Worm (Caenorhabditis elegans) whole organism, young adult: ENCODE results near the gene atat-2.

Experiments used
- F37B4.10 ChIP-seq: fragments of 200-800 bp; sonication (Bioruptor generic); IDR thresholded peaks from 2 replicates; pipeline ENCODE4 v1.3.6; 2022; ENCODE audit warnings: missing genetic modification characterization, missing compliant biosample characterization
- F57C9.4 ChIP-seq: sonication (generic microtip); optimal IDR thresholded peaks from 2 replicates; lab custom pipeline; 2017; ENCODE audit warnings: mild to moderate bottlenecking, missing genetic modification characterization, missing compliant biosample characterization
- K11D2.4 ChIP-seq: fragments of 200-800 bp; sonication (Bioruptor generic); IDR thresholded peaks from 2 replicates; pipeline ENCODE4 v1.3.6; 2022; ENCODE audit warnings: missing genetic modification reagents, missing genetic modification characterization, missing compliant biosample characterization
- K12H6.12 ChIP-seq: fragments of 200-800 bp; sonication (Bioruptor generic); optimal IDR thresholded peaks from 2 replicates; lab custom pipeline; 2018; ENCODE audit warnings: mild to moderate bottlenecking, missing genetic modification characterization, missing compliant biosample characterization
- Y56A3A.18 ChIP-seq: fragments of 200-800 bp; sonication (Bioruptor generic); IDR thresholded peaks from 2 replicates; pipeline ENCODE4 v1.3.6; 2022; ENCODE audit warnings: missing genetic modification reagents, missing genetic modification characterization, missing compliant biosample characterization
- Y95B8A.8 ChIP-seq: fragments of 200-800 bp; sonication (Bioruptor generic); IDR thresholded peaks from 2 replicates; pipeline ENCODE4 v1.3.6; 2022; ENCODE audit warnings: missing genetic modification reagents, missing genetic modification characterization, missing compliant biosample characterization
- ZK185.1 ChIP-seq: sonication (generic microtip); optimal IDR thresholded peaks from 2 replicates; lab custom pipeline; 2016; ENCODE audit warnings: mild to moderate bottlenecking, missing genetic modification characterization, missing compliant biosample characterization; ENCODE audit not compliant: poor library complexity, severe bottlenecking
- ama-1 ChIP-seq, 3 experiments: fragments of 150-350 bp in 1 of 3; sonication (generic microtip) in 2 of 3; optimal IDR thresholded peaks; 2 replicates each; lab custom pipeline; 2014 to 2018; ENCODE audit warnings: missing biosample characterization in 2 of 3, missing genetic modification characterization in 2 of 3, missing genetic modification reagents in 2 of 3
- aptf-2 ChIP-seq: fragments of 200-800 bp; sonication (Bioruptor generic); conservative IDR thresholded peaks from 2 replicates; pipeline ENCODE4 v1.3.6; 2022; ENCODE audit warnings: missing genetic modification reagents, missing genetic modification characterization, missing compliant biosample characterization
- aptf-3 ChIP-seq: fragments of 200-800 bp; sonication (Bioruptor generic); IDR thresholded peaks from 2 replicates; pipeline ENCODE4 v1.3.6; 2022; ENCODE audit warnings: missing genetic modification characterization, missing compliant biosample characterization
- atf-7 ChIP-seq: sonication (generic microtip); optimal IDR thresholded peaks from 2 replicates; lab custom pipeline; 2017; ENCODE audit warnings: mild to moderate bottlenecking, missing genetic modification characterization, missing compliant biosample characterization
- attf-5 ChIP-seq: fragments of 200-800 bp; sonication (Bioruptor generic); optimal IDR thresholded peaks from 2 replicates; lab custom pipeline; 2018; ENCODE audit warnings: mild to moderate bottlenecking, missing genetic modification characterization, missing compliant biosample characterization
- ceh-40 ChIP-seq: fragments of 200-800 bp; sonication (Bioruptor generic); IDR thresholded peaks from 2 replicates; pipeline ENCODE4 v1.3.6; 2022; ENCODE audit warnings: missing genetic modification characterization, missing compliant biosample characterization
- ceh-58 ChIP-seq: fragments of 200-800 bp; sonication (Bioruptor generic); IDR thresholded peaks from 2 replicates; pipeline ENCODE4 v1.3.6; 2022; ENCODE audit warnings: missing genetic modification characterization, missing compliant biosample characterization
- ceh-91 ChIP-seq: fragments of 200-800 bp; sonication (Bioruptor generic); IDR thresholded peaks from 2 replicates; pipeline ENCODE4 v1.3.6; 2022; ENCODE audit warnings: missing genetic modification reagents, missing genetic modification characterization, missing compliant biosample characterization
- chd-7 ChIP-seq: sonication (generic microtip); optimal IDR thresholded peaks from 2 replicates; lab custom pipeline; 2016; ENCODE audit warnings: mild to moderate bottlenecking, missing genetic modification characterization, moderate library complexity, missing compliant biosample characterization
- die-1 ChIP-seq: sonication (generic microtip); optimal IDR thresholded peaks from 2 replicates; lab custom pipeline; 2016; ENCODE audit warnings: missing genotype, mild to moderate bottlenecking, missing genetic modification characterization, missing compliant biosample characterization
- dpl-1 ChIP-seq: fragments of 150-350 bp; optimal IDR thresholded peaks from 2 replicates; lab custom pipeline; 2014; ENCODE audit warnings: missing biosample characterization, missing genetic modification reagents, missing genetic modification characterization
- egl-18 ChIP-seq: fragments of 200-800 bp; sonication (Bioruptor generic); IDR thresholded peaks from 2 replicates; pipeline ENCODE4 v1.3.6; 2022; ENCODE audit warnings: missing genetic modification reagents, missing genetic modification characterization, missing compliant biosample characterization
- gei-17 ChIP-seq: fragments of 200-800 bp; sonication (Bioruptor generic); optimal IDR thresholded peaks from 2 replicates; lab custom pipeline; 2018; ENCODE audit warnings: mild to moderate bottlenecking, missing genetic modification characterization, missing compliant biosample characterization
- hmg-1.2 ChIP-seq: fragments of 200-800 bp; sonication (Bioruptor generic); IDR thresholded peaks from 2 replicates; pipeline ENCODE4 v1.3.6; 2022; ENCODE audit warnings: missing genetic modification reagents, missing genetic modification characterization, missing compliant biosample characterization
- let-526 ChIP-seq: fragments of 200-800 bp; sonication (Bioruptor generic); IDR thresholded peaks from 2 replicates; pipeline ENCODE4 v1.3.6; 2022; ENCODE audit warnings: missing genetic modification reagents, missing genetic modification characterization, missing compliant biosample characterization
- lin-26 ChIP-seq: fragments of 200-800 bp; sonication (Bioruptor generic); IDR thresholded peaks from 2 replicates; pipeline ENCODE4 v1.3.6; 2022; ENCODE audit warnings: missing genetic modification reagents, missing genetic modification characterization, missing compliant biosample characterization
- lin-35 ChIP-seq, 3 experiments: fragments of 150-350 bp in 2 of 3; sonication (generic microtip) in 1 of 3; optimal IDR thresholded peaks; 2 replicates each; lab custom pipeline; 2014 to 2018; ENCODE audit warnings: missing biosample characterization in 3 of 3, missing genetic modification characterization in 3 of 3, missing genetic modification reagents in 3 of 3
- lin-40 ChIP-seq: sonication (generic microtip); optimal IDR thresholded peaks from 2 replicates; lab custom pipeline; 2016; ENCODE audit warnings: missing genetic modification characterization, mild to moderate bottlenecking, missing compliant biosample characterization, missing genotype, missing genetic modification reagents
- lsl-1 ChIP-seq: fragments of 200-800 bp; sonication (Bioruptor generic); optimal IDR thresholded peaks from 2 replicates; lab custom pipeline; 2018; ENCODE audit warnings: mild to moderate bottlenecking, missing genetic modification characterization, moderate library complexity, missing compliant biosample characterization
- nhr-179 ChIP-seq: sonication (generic microtip); optimal IDR thresholded peaks from 2 replicates; lab custom pipeline; 2016; ENCODE audit warnings: mild to moderate bottlenecking, missing genetic modification characterization, missing compliant biosample characterization
- pha-4 ChIP-seq: fragments of 150-350 bp; sonication (generic microtip); optimal IDR thresholded peaks from 2 replicates; lab custom pipeline; 2014; ENCODE audit warnings: missing biosample characterization, missing genetic modification reagents, missing genetic modification characterization
- rcor-1 ChIP-seq: fragments of 200-800 bp; sonication (Bioruptor generic); IDR thresholded peaks from 2 replicates; pipeline ENCODE4 v1.3.6; 2022; ENCODE audit warnings: missing genetic modification reagents, missing genetic modification characterization, missing compliant biosample characterization
- snpc-1.3 ChIP-seq: sonication (generic microtip); optimal IDR thresholded peaks from 2 replicates; lab custom pipeline; 2017; ENCODE audit warnings: missing genetic modification characterization, mild to moderate bottlenecking, missing compliant biosample characterization, antibody characterized with exemption, moderate library complexity, missing genotype, missing genetic modification reagents; ENCODE audit not compliant: insufficient read depth
- somi-1 ChIP-seq: fragments of 200-800 bp; sonication (Bioruptor generic); optimal IDR thresholded peaks from 2 replicates; lab custom pipeline; 2018; ENCODE audit warnings: mild to moderate bottlenecking, missing genetic modification characterization, missing compliant biosample characterization
- sptf-2 ChIP-seq: fragments of 200-800 bp; sonication (Bioruptor generic); optimal IDR thresholded peaks from 2 replicates; lab custom pipeline; 2018; ENCODE audit warnings: mild to moderate bottlenecking, missing genetic modification characterization, missing compliant biosample characterization
- tbp1 ChIP-seq: fragments of 200-800 bp; sonication (Bioruptor generic); optimal IDR thresholded peaks from 2 replicates; lab custom pipeline; 2018; ENCODE audit warnings: mild to moderate bottlenecking, missing genetic modification characterization, missing compliant biosample characterization
- unc-62 ChIP-seq: fragments of 150-350 bp; optimal IDR thresholded peaks from 2 replicates; lab custom pipeline; 2014; ENCODE audit warnings: missing biosample characterization, missing genetic modification reagents, missing genetic modification characterization
- zfh-2 ChIP-seq: fragments of 200-800 bp; sonication (Bioruptor generic); conservative IDR thresholded peaks from 2 replicates; pipeline ENCODE4 v1.3.6; 2022; ENCODE audit warnings: missing genetic modification reagents, missing genetic modification characterization, missing compliant biosample characterization
- zim-3 ChIP-seq: sonication (generic microtip); optimal IDR thresholded peaks from 2 replicates; lab custom pipeline; 2017; ENCODE audit warnings: mild to moderate bottlenecking, missing genetic modification characterization, moderate library complexity, missing compliant biosample characterization
- ztf-18 ChIP-seq: sonication (generic microtip); optimal IDR thresholded peaks from 2 replicates; lab custom pipeline; 2016; ENCODE audit warnings: missing genotype, mild to moderate bottlenecking, missing genetic modification characterization, missing compliant biosample characterization

atat-2 gene

ce11 chrX:5810677-5811076, 38.2 kb upstream of the atat-2 start:
- TF ChIP-seq sptf-2 (no peak), ztf-18 (tag; lab: Kevin White, UChicago) (no peak), gei-17 (GFP tag; lab: Kevin White, UChicago) (no peak), tbp1 (GFP tag; lab: Kevin White, UChicago) (no peak), K11D2.4 (GFP tag; lab: Robert Waterston, UW) (no peak), ceh-91 (no peak), ZK185.1 (no peak), die-1 (no peak), snpc-1.3 (tag; lab: Kevin White, UChicago) (no peak), F57C9.4 (no peak), nhr-179 (tag; lab: Kevin White, UChicago) (no peak), Y56A3A.18 (GFP tag; lab: Robert Waterston, UW) (no peak), unc-62 (GFP tag; lab: Kevin White, UChicago) (no peak), dpl-1 (GFP tag; lab: Kevin White, UChicago) (no peak)

DNA sequence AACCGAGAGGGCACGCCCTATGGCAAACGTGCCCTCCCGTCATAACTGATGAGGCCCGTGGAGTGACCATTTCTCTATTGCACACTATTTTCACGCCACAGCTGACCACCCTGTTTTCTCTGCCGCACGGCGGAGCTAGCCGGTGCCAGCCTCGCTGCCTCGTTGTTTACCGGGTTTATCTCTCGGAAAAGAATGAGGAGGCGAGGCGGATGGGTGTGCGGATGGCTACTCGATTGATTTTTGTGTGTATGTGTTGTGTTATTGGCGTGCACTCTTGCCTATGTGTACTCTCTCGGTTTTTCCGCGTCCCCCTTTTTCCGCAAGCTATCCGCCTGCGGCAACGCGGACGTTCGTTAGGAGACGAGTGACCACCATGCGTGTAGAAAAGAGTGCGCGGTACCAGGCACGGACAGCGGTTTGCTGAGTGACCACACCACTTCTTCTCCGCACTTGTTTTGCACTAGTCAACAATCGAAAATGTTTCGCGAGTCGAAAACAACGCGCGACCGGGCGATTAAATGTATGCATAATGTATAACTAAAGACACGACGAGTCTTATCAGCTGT, 36.8 kb upstream of the atat-2 start:
- TF ChIP-seq hmg-1.2 (GFP tag; lab: Robert Waterston, UW): peak; percentile 39; the same call in 1 of the 2 replicates
- TF ChIP-seq egl-18 (GFP tag; lab: Robert Waterston, UW): 0 out of 2 replicates have a peak, but pooled peaks have one; percentile 25
- no peak for TF ChIP-seq lin-35 (GFP tag; optimal IDR thresholded peaks at IDR 0.05; lab: Kevin White, UChicago)
- no peak for TF ChIP-seq pha-4 (tag; lab: Kevin White, UChicago)
- TF ChIP-seq lin-26 (GFP tag; lab: Robert Waterston, UW): no peak
- TF ChIP-seq aptf-3: no peak
- TF ChIP-seq zfh-2 (GFP tag; lab: Robert Waterston, UW): peak; percentile 93
- TF ChIP-seq aptf-2: no peak
- no peak for TF ChIP-seq ceh-40 (GFP tag; lab: Robert Waterston, UW)
- TF ChIP-seq lin-40: peak; percentile 17
- TF ChIP-seq somi-1 (GFP tag; lab: Kevin White, UChicago): peak; percentile 31
- peak; percentile 8 for TF ChIP-seq attf-5 (GFP tag; lab: Kevin White, UChicago)
- TF ChIP-seq ZK185.1: no peak
- no peak for TF ChIP-seq F57C9.4
- TF ChIP-seq zim-3 (tag; lab: Kevin White, UChicago): peak; percentile 46
- TF ChIP-seq chd-7: peak; percentile 42
- TF ChIP-seq F37B4.10: 0 out of 2 replicates have a peak, but pooled peaks have one; percentile 79
- no peak for TF ChIP-seq ama-1 (optimal IDR thresholded peaks at IDR 0.05; lab: Kevin White, UChicago)
- TF ChIP-seq ama-1 (GFP tag; optimal IDR thresholded peaks at IDR 0.05; lab: Kevin White, UChicago): no peak
- no peak for TF ChIP-seq ceh-91
- no peak for TF ChIP-seq lsl-1 (GFP tag; lab: Kevin White, UChicago)
- TF ChIP-seq ceh-58: no peak
- TF ChIP-seq Y95B8A.8 (GFP tag; lab: Robert Waterston, UW): no peak
- 0 out of 2 replicates have a peak, but pooled peaks have one; percentile 15 for TF ChIP-seq let-526 (GFP tag; lab: Robert Waterston, UW)
- no peak for TF ChIP-seq atf-7 (tag; lab: Kevin White, UChicago)
- peak; percentile 67 for TF ChIP-seq K12H6.12 (tag; lab: Kevin White, UChicago)
- TF ChIP-seq die-1: no peak
- TF ChIP-seq rcor-1 (GFP tag; lab: Robert Waterston, UW): 0 out of 2 replicates have a peak, but pooled peaks have one; percentile 6
